Fruit fly (Drosophila melanogaster) whole organism, prepupa: Measurements from ENCODE around the gene CG12680.
A peak's percentile ranks its signal among the peaks of the same experiment; 100 is the strongest.

Experiments
- CG11902 ChIP-seq: fragments of 200-800 bp; sonication (Bioruptor generic); optimal IDR thresholded peaks from 3 replicates; lab custom pipeline; 2016; ENCODE audit warnings: missing biosample characterization, missing genetic modification characterization
- CG4318 ChIP-seq: fragments of 200-800 bp; sonication (Bioruptor generic); optimal IDR thresholded peaks from 3 replicates; lab custom pipeline; 2017; ENCODE audit warnings: missing biosample characterization, mild to moderate bottlenecking, missing genetic modification characterization
- CG6792 ChIP-seq: fragments of 200-800 bp; sonication (Bioruptor generic); optimal IDR thresholded peaks from 3 replicates; lab custom pipeline; 2016; ENCODE audit warnings: missing biosample characterization, missing genetic modification characterization
- CG8632 ChIP-seq: fragments of 200-800 bp; sonication (Bioruptor generic); optimal IDR thresholded peaks from 3 replicates; lab custom pipeline; 2016; ENCODE audit warnings: missing biosample characterization, missing genetic modification characterization
- Eip93F ChIP-seq: fragments of 200-800 bp; sonication (Bioruptor generic); optimal IDR thresholded peaks from 2 replicates; lab custom pipeline; 2016; ENCODE audit warnings: missing biosample characterization, mild to moderate bottlenecking, missing genetic modification characterization
- Gug ChIP-seq: fragments of 200-800 bp; sonication (Bioruptor generic); IDR thresholded peaks from 2 replicates; pipeline ENCODE4 v1.3.6; 2022; ENCODE audit warnings: missing biosample characterization, missing genetic modification characterization
- Met ChIP-seq: fragments of 200-800 bp; sonication (Bioruptor generic); optimal IDR thresholded peaks from 3 replicates; lab custom pipeline; 2016; ENCODE audit warnings: missing biosample characterization, missing genetic modification characterization

DNA sequence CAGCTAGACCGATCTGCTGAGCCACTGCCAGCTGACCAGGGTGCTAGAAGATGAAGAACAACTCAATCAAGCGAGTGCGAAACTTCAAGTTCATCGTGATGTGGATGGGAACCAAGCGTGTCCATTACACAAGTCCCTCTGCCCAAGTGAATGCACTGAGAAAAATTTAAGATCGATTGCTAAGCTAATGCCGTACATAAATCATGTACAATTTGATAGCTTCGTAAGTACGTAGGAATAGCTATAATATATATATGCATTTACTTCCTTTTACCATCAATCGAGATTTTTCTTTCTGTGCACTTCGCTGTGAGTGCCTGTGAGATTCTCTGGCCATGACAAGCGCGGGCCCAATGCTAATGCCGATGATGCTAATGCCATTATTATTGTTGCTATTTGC lies 41.2 kb downstream of the CG12680 start:
- TF ChIP-seq Met (GFP tag; lab: Kevin White, UChicago) = peak; percentile 40
- TF ChIP-seq CG8632 (GFP tag; lab: Kevin White, UChicago) = no peak
- TF ChIP-seq Gug (GFP tag; lab: Robert Waterston, UW) = no peak
- peak; percentile 24 for TF ChIP-seq CG6792 (GFP tag; lab: Kevin White, UChicago)
- no peak for TF ChIP-seq CG4318 (GFP tag; lab: Kevin White, UChicago)
- TF ChIP-seq Eip93F (GFP tag; lab: Kevin White, UChicago) = no peak
- TF ChIP-seq CG11902 (GFP tag; lab: Kevin White, UChicago) = no peak
